Worm (Caenorhabditis elegans) whole organism, L4 larva: ENCODE results near the gene T11F9.10.

Experiments
- T26A8.4 ChIP-seq: fragments of 200-800 bp; sonication (Bioruptor generic); IDR thresholded peaks from 2 replicates; pipeline ENCODE4 v1.3.6; 2022; ENCODE audit warnings: missing genetic modification characterization, missing compliant biosample characterization
- daf-16 ChIP-seq, 3 experiments: sonication (generic microtip); optimal IDR thresholded peaks; 2 replicates each; lab custom pipeline; 2016 to 2017; ENCODE audit warnings: missing genetic modification characterization in 3 of 3, missing genetic modification reagents in 3 of 3, mild to moderate bottlenecking in 2 of 3, missing compliant biosample characterization in 2 of 3, missing biosample characterization in 1 of 3, moderate library complexity in 1 of 3
- daf-19 ChIP-seq: fragments of 200-800 bp; sonication (Bioruptor generic); conservative IDR thresholded peaks from 2 replicates; pipeline ENCODE4 v1.3.6; 2022; ENCODE audit warnings: missing genetic modification characterization, missing compliant biosample characterization
- daf-8 ChIP-seq: fragments of 200-800 bp; sonication (Bioruptor generic); IDR thresholded peaks from 2 replicates; pipeline ENCODE4 v1.3.6; 2022; ENCODE audit warnings: missing genetic modification characterization, missing compliant biosample characterization
- dmd-6 ChIP-seq: fragments of 200-800 bp; sonication (Bioruptor generic); IDR thresholded peaks from 2 replicates; pipeline ENCODE4 v1.3.6; 2022; ENCODE audit warnings: missing genetic modification reagents, missing genetic modification characterization, missing compliant biosample characterization
- duxl-1 ChIP-seq: sonication (generic microtip); optimal IDR thresholded peaks from 2 replicates; lab custom pipeline; 2016; ENCODE audit warnings: mild to moderate bottlenecking, missing genetic modification characterization, moderate library complexity, missing compliant biosample characterization; ENCODE audit not compliant: poor library complexity
- dve-1 ChIP-seq: sonication (generic microtip); optimal IDR thresholded peaks from 2 replicates; lab custom pipeline; 2017; ENCODE audit warnings: antibody characterized with exemption, mild to moderate bottlenecking, missing genetic modification characterization, missing compliant biosample characterization; ENCODE audit not compliant: insufficient read depth
- hif-1 ChIP-seq, 2 experiments: sonication (generic microtip); optimal IDR thresholded peaks; 2 replicates each; lab custom pipeline; 2016 to 2017; ENCODE audit warnings: missing compliant biosample characterization in 2 of 2, missing genetic modification characterization in 2 of 2, missing genetic modification reagents in 2 of 2, missing genotype in 2 of 2, mild to moderate bottlenecking in 1 of 2
- hlh-11 ChIP-seq: fragments of 200-800 bp; sonication (Bioruptor generic); optimal IDR thresholded peaks from 2 replicates; lab custom pipeline; 2018; ENCODE audit warnings: mild to moderate bottlenecking, missing genetic modification characterization, missing compliant biosample characterization
- lin-29 ChIP-seq: fragments of 200-800 bp; sonication (Bioruptor generic); IDR thresholded peaks from 2 replicates; pipeline ENCODE4 v1.3.6; 2022; ENCODE audit warnings: missing genetic modification reagents, missing genetic modification characterization, missing compliant biosample characterization
- mep-1 ChIP-seq: fragments of 150-350 bp; sonication (generic microtip); optimal IDR thresholded peaks from 3 replicates; lab custom pipeline; 2014; ENCODE audit warnings: missing biosample characterization, missing genetic modification characterization
- mes-2 ChIP-seq: sonication (generic microtip); optimal IDR thresholded peaks from 2 replicates; lab custom pipeline; 2016; ENCODE audit warnings: missing genotype, mild to moderate bottlenecking, missing genetic modification characterization, missing compliant biosample characterization; ENCODE audit not compliant: poor library complexity, severe bottlenecking
- nhr-11 ChIP-seq: fragments of 150-350 bp; optimal IDR thresholded peaks from 2 replicates; lab custom pipeline; 2014; ENCODE audit warnings: missing biosample characterization, missing genetic modification characterization
- nhr-25 ChIP-seq: sonication (generic microtip); optimal IDR thresholded peaks from 2 replicates; lab custom pipeline; 2017; ENCODE audit warnings: missing genetic modification characterization, mild to moderate bottlenecking, missing compliant biosample characterization, antibody characterized with exemption, moderate library complexity, borderline replicate concordance; ENCODE audit not compliant: insufficient read depth
- nhr-28 ChIP-seq: fragments of 150-350 bp; optimal IDR thresholded peaks from 2 replicates; lab custom pipeline; 2014; ENCODE audit warnings: missing biosample characterization, missing genetic modification characterization
- nhr-42 ChIP-seq: fragments of 200-800 bp; sonication (Bioruptor generic); IDR thresholded peaks from 2 replicates; pipeline ENCODE4 v1.3.6; 2022; ENCODE audit warnings: missing genetic modification characterization, missing compliant biosample characterization
- pqm-1 ChIP-seq: sonication (generic microtip); optimal IDR thresholded peaks from 2 replicates; lab custom pipeline; 2017; ENCODE audit warnings: missing biosample characterization, missing genetic modification characterization
- rbr-2 ChIP-seq: sonication (generic microtip); optimal IDR thresholded peaks from 2 replicates; lab custom pipeline; 2016; ENCODE audit warnings: missing genotype, missing genetic modification characterization, missing compliant biosample characterization
- saeg-2 ChIP-seq: fragments of 200-800 bp; sonication (Bioruptor generic); IDR thresholded peaks from 2 replicates; pipeline ENCODE4 v1.3.6; 2022; ENCODE audit warnings: missing genetic modification reagents, missing genetic modification characterization, missing compliant biosample characterization
- snpc-1.2 ChIP-seq: fragments of 200-800 bp; sonication (Bioruptor generic); IDR thresholded peaks from 2 replicates; pipeline ENCODE4 v1.3.6; 2022; ENCODE audit warnings: missing genetic modification reagents, missing genetic modification characterization, missing compliant biosample characterization
- tra-1 ChIP-seq: fragments of 200-800 bp; sonication (Bioruptor generic); IDR thresholded peaks from 2 replicates; pipeline ENCODE4 v1.3.6; 2022; ENCODE audit warnings: missing genetic modification reagents, missing genetic modification characterization, missing compliant biosample characterization
- unc-62 ChIP-seq, 3 experiments: fragments of 150-350 bp in 1 of 3; sonication (generic microtip); optimal IDR thresholded peaks in 2 of 3; peaks in 1 of 3; 1 replicate in 1 of 3; 2 replicates in 2 of 3; lab custom pipeline; 2014 to 2017; ENCODE audit warnings: missing biosample characterization in 3 of 3, missing genetic modification characterization in 3 of 3, missing genetic modification reagents in 3 of 3, missing genotype in 1 of 3
- zfp-3 ChIP-seq: fragments of 200-800 bp; sonication (Bioruptor generic); conservative IDR thresholded peaks from 2 replicates; pipeline ENCODE4 v1.3.6; 2022; ENCODE audit warnings: missing genetic modification reagents, missing genetic modification characterization, missing compliant biosample characterization

The T11F9.10 gene

ce11 chrV:11504853-11505397, 18.1 kb downstream of the T11F9.10 start, which contains the start of the genes C55A6.1 and C55A6.10 (continued):
- peak; percentile 79 for TF ChIP-seq dmd-6 (GFP tag; lab: Robert Waterston, UW)
- TF ChIP-seq mes-2: peak; percentile 89
- peak; percentile 56 for TF ChIP-seq dve-1 (tag; lab: Kevin White, UChicago)
- peak; percentile 60; the same call in 1 of the 2 replicates for TF ChIP-seq saeg-2 (GFP tag; lab: Robert Waterston, UW)
- peak; percentile 76 for TF ChIP-seq nhr-42
- peak; percentile 61 for TF ChIP-seq hlh-11 (tag; lab: Kevin White, UChicago)
- 0 out of 2 replicates have a peak, but pooled peaks have one; percentile 55 for TF ChIP-seq tra-1 (GFP tag; lab: Robert Waterston, UW)
- TF ChIP-seq T26A8.4 (GFP tag; lab: Robert Waterston, UW): peak; percentile 68
- peak; percentile 81 for TF ChIP-seq rbr-2 (tag; lab: Kevin White, UChicago)
- 0 out of 2 replicates have a peak, but pooled peaks have one; percentile 38 for TF ChIP-seq daf-19 (GFP tag; lab: Robert Waterston, UW)
- TF ChIP-seq, all 104 proteins: peak for 45; not testable (repeated sequence) for 59

ce11 chrV:11506347-11506746, 19.6 kb downstream of the T11F9.10 start:
- TF ChIP-seq nhr-11 (tag; lab: Kevin White, UChicago) (peak; percentile 24), daf-16 (GFP tag; optimal IDR thresholded peaks at IDR 0.05; lab: Kevin White, UChicago) (peak in 1 of 2 experiments; percentile 97), daf-16 (tag; optimal IDR thresholded peaks at IDR 0.05; lab: Kevin White, UChicago) (no peak), dve-1 (tag; lab: Kevin White, UChicago) (no peak), duxl-1 (tag; lab: Kevin White, UChicago) (no peak), hlh-11 (tag; lab: Kevin White, UChicago) (peak; percentile 51)

ce11 chrV:11508773-11509172, 22.0 kb downstream of the T11F9.10 start, which contains the start of gene ttll-5:
ttll-5 (plus strand) TSS chrV:11509060.
- TF ChIP-seq mep-1 (no peak), nhr-25 (tag; lab: Kevin White, UChicago) (peak; percentile 8), nhr-28 (peak; percentile 36)
- TF ChIP-seq, all 104 proteins: peak for 2

ce11 chrV:11513432-11513831, 26.7 kb downstream of the T11F9.10 start, which contains the start of gene C55A6.3:
C55A6.3 (minus strand) TSS chrV:11513532.
- TF ChIP-seq daf-16 (GFP tag; optimal IDR thresholded peaks at IDR 0.05; lab: Kevin White, UChicago) (no peak), daf-16 (tag; optimal IDR thresholded peaks at IDR 0.05; lab: Kevin White, UChicago) (peak; percentile 9), snpc-1.2 (GFP tag; lab: Robert Waterston, UW) (no peak), unc-62 (GFP tag; optimal IDR thresholded peaks at IDR 0.05 in 1 of 2; lab: Kevin White, UChicago) (peak in 1 of 2 experiments; percentile 34), unc-62 (tag; optimal IDR thresholded peaks at IDR 0.05; lab: Kevin White, UChicago) (no peak), mes-2 (no peak)

ce11 chrV:11514677-11515076, 27.9 kb downstream of the T11F9.10 start, which contains the start of gene C55A6.6:
C55A6.6 (minus strand) TSS chrV:11514737.
- TF ChIP-seq daf-8 (no peak), hif-1 (tag; optimal IDR thresholded peaks at IDR 0.05; lab: Kevin White, UChicago) (no peak), daf-16 (GFP tag; optimal IDR thresholded peaks at IDR 0.05; lab: Kevin White, UChicago) (no peak), daf-16 (tag; optimal IDR thresholded peaks at IDR 0.05; lab: Kevin White, UChicago) (peak; percentile 15), pqm-1 (tag; lab: Kevin White, UChicago) (peak; percentile 4), snpc-1.2 (GFP tag; lab: Robert Waterston, UW) (no peak), lin-29 (GFP tag; lab: Robert Waterston, UW) (no peak), nhr-28 (peak; percentile 81), nhr-11 (tag; lab: Kevin White, UChicago) (no peak)

ce11 chrV:11515145-11515544, 28.4 kb downstream of the T11F9.10 start:
- TF ChIP-seq zfp-3 (GFP tag; lab: Robert Waterston, UW) (no peak), unc-62 (GFP tag; optimal IDR thresholded peaks at IDR 0.05 in 1 of 2; lab: Kevin White, UChicago) (peak in 1 of 2 experiments; percentile 98), unc-62 (tag; optimal IDR thresholded peaks at IDR 0.05; lab: Kevin White, UChicago) (no peak)
